Fruit fly (Drosophila melanogaster) whole organism, embryonic: Measurements from ENCODE around the gene Kdm2.

Experiments used
- CG10267 ChIP-seq: fragments of 200-800 bp; sonication (Bioruptor generic); optimal IDR thresholded peaks from 2 replicates; lab custom pipeline; 2018; ENCODE audit warnings: missing biosample characterization, mild to moderate bottlenecking, missing genetic modification characterization, moderate library complexity
- CG10543 ChIP-seq: fragments of 200-800 bp; sonication (Bioruptor generic); optimal IDR thresholded peaks from 3 replicates; lab custom pipeline; 2017; ENCODE audit warnings: missing biosample characterization, mild to moderate bottlenecking, missing genetic modification characterization, moderate library complexity
- CG11398 ChIP-seq: fragments of 200-800 bp; sonication (Bioruptor generic); optimal IDR thresholded peaks from 2 replicates; lab custom pipeline; 2016; ENCODE audit warnings: missing biosample characterization, missing genetic modification characterization
- CG11723 ChIP-seq: fragments of 200-800 bp; sonication (Bioruptor generic); optimal IDR thresholded peaks from 2 replicates; lab custom pipeline; 2017; ENCODE audit warnings: missing biosample characterization, mild to moderate bottlenecking, missing genetic modification characterization
- CG12155 ChIP-seq: fragments of 200-800 bp; sonication (Bioruptor generic); optimal IDR thresholded peaks from 3 replicates; lab custom pipeline; 2016; ENCODE audit warnings: missing biosample characterization, missing genetic modification characterization
- CG14710 ChIP-seq: fragments of 200-800 bp; sonication (Bioruptor generic); optimal IDR thresholded peaks from 3 replicates; lab custom pipeline; 2019; ENCODE audit warnings: missing biosample characterization, mild to moderate bottlenecking, missing genetic modification characterization, moderate library complexity
- CG15011 ChIP-seq: fragments of 200-800 bp; sonication (Bioruptor generic); optimal IDR thresholded peaks from 3 replicates; lab custom pipeline; 2018; ENCODE audit warnings: missing biosample characterization, mild to moderate bottlenecking, missing genetic modification characterization
- CG15601 ChIP-seq: fragments of 200-800 bp; sonication (Bioruptor generic); optimal IDR thresholded peaks from 3 replicates; lab custom pipeline; 2019; ENCODE audit warnings: missing biosample characterization, mild to moderate bottlenecking, missing genetic modification characterization, moderate library complexity
- CG18262 ChIP-seq: fragments of 200-800 bp; optimal IDR thresholded peaks from 3 replicates; lab custom pipeline; 2019; ENCODE audit warnings: missing biosample characterization, mild to moderate bottlenecking, missing genetic modification characterization, moderate library complexity
- CG2129 ChIP-seq: fragments of 200-800 bp; sonication (Bioruptor generic); IDR thresholded peaks from 2 replicates; pipeline ENCODE4 v1.3.6; 2022; ENCODE audit warnings: missing biosample characterization, missing genetic modification characterization; ENCODE audit not compliant: partially characterized antibody
- CG31224 ChIP-seq: fragments of 200-800 bp; sonication (Bioruptor generic); IDR thresholded peaks from 2 replicates; pipeline ENCODE4 v1.3.6; 2022; ENCODE audit warnings: missing biosample characterization, missing genetic modification characterization
- CG31365 ChIP-seq: fragments of 200-800 bp; sonication (Bioruptor generic); optimal IDR thresholded peaks from 2 replicates; lab custom pipeline; 2018; ENCODE audit warnings: missing biosample characterization, mild to moderate bottlenecking, missing genetic modification characterization
- CG31388 ChIP-seq: fragments of 200-800 bp; sonication (Bioruptor generic); optimal IDR thresholded peaks from 2 replicates; lab custom pipeline; 2016; ENCODE audit warnings: missing biosample characterization, missing genetic modification characterization
- CG33557 ChIP-seq: fragments of 200-800 bp; sonication (Bioruptor generic); optimal IDR thresholded peaks from 2 replicates; lab custom pipeline; 2019; ENCODE audit warnings: missing biosample characterization, mild to moderate bottlenecking, missing genetic modification characterization, moderate library complexity
- CG5953 ChIP-seq: fragments of 200-800 bp; sonication (Bioruptor generic); IDR thresholded peaks from 2 replicates; pipeline ENCODE4 v1.3.6; 2022; ENCODE audit warnings: missing biosample characterization, missing genetic modification characterization
- CG7357 ChIP-seq: fragments of 200-800 bp; sonication (Bioruptor generic); IDR thresholded peaks from 3 replicates; pipeline ENCODE4 v1.3.6; 2022; ENCODE audit warnings: missing biosample characterization, missing genetic modification characterization
- CG9727 ChIP-seq: fragments of 200-800 bp; sonication (Bioruptor generic); optimal IDR thresholded peaks from 3 replicates; lab custom pipeline; 2017; ENCODE audit warnings: missing biosample characterization, mild to moderate bottlenecking, missing genetic modification characterization
- CkIIα-i1 ChIP-seq: fragments of 200-800 bp; sonication (Bioruptor generic); IDR thresholded peaks from 2 replicates; pipeline ENCODE4 v1.3.6; 2022; ENCODE audit warnings: missing biosample characterization, missing genetic modification characterization
- Dip2 ChIP-seq: fragments of 200-800 bp; sonication (Bioruptor generic); IDR thresholded peaks from 2 replicates; pipeline ENCODE4 v1.3.6; 2022; ENCODE audit warnings: missing biosample characterization, missing genetic modification characterization
- Doc3 ChIP-seq: fragments of 200-800 bp; sonication (Bioruptor generic); IDR thresholded peaks from 3 replicates; pipeline ENCODE4 v1.3.6; 2022; ENCODE audit warnings: missing biosample characterization, missing genetic modification characterization; ENCODE audit not compliant: partially characterized antibody
- Dref ChIP-seq: fragments of 200-800 bp; sonication (Bioruptor generic); IDR thresholded peaks from 2 replicates; pipeline ENCODE4 v1.3.6; 2022; ENCODE audit warnings: missing biosample characterization, missing genetic modification characterization
- H2.0 ChIP-seq: fragments of 200-800 bp; sonication (Bioruptor generic); IDR thresholded peaks from 2 replicates; pipeline ENCODE4 v1.3.6; 2022; ENCODE audit warnings: missing biosample characterization, missing genetic modification characterization
- Hr3 ChIP-seq: fragments of 200-800 bp; sonication (Bioruptor generic); optimal IDR thresholded peaks from 3 replicates; lab custom pipeline; 2016; ENCODE audit warnings: missing biosample characterization, missing genetic modification characterization
- Hr78 ChIP-seq, 2 experiments: fragments of 200-800 bp in 1 of 2; fragments of >200 bp in 1 of 2; sonication (Bioruptor generic) in 1 of 2; optimal IDR thresholded peaks; 2 replicates each; lab custom pipeline; 2017 to 2019; ENCODE audit warnings: missing biosample characterization in 2 of 2, missing genetic modification characterization in 2 of 2, mild to moderate bottlenecking in 1 of 2, moderate library complexity in 1 of 2
- MESR4 ChIP-seq: fragments of 200-800 bp; sonication (Bioruptor generic); optimal IDR thresholded peaks from 2 replicates; lab custom pipeline; 2018; ENCODE audit warnings: missing biosample characterization, mild to moderate bottlenecking, missing genetic modification characterization, moderate library complexity
- Meics ChIP-seq: fragments of 200-800 bp; sonication (Bioruptor generic); optimal IDR thresholded peaks from 2 replicates; lab custom pipeline; 2017; ENCODE audit warnings: missing biosample characterization, mild to moderate bottlenecking, missing genetic modification characterization
- Mrtf ChIP-seq: fragments of 200-800 bp; sonication (Bioruptor generic); IDR thresholded peaks from 3 replicates; pipeline ENCODE4 v1.3.6; 2022; ENCODE audit warnings: missing biosample characterization, missing genetic modification characterization
- NK7.1 ChIP-seq: fragments of 200-800 bp; sonication (Bioruptor generic); optimal IDR thresholded peaks from 3 replicates; lab custom pipeline; 2016; ENCODE audit warnings: missing biosample characterization, missing genetic modification characterization
- Ravus ChIP-seq: fragments of 200-800 bp; sonication (Bioruptor generic); IDR thresholded peaks from 2 replicates; pipeline ENCODE4 v1.3.6; 2022; ENCODE audit warnings: missing biosample characterization, missing genetic modification characterization
- Side ChIP-seq: fragments of 200-800 bp; sonication (Bioruptor generic); optimal IDR thresholded peaks from 2 replicates; lab custom pipeline; 2016; ENCODE audit warnings: missing biosample characterization, missing genetic modification characterization
- Sry-β ChIP-seq: fragments of 200-800 bp; sonication (Bioruptor generic); optimal IDR thresholded peaks from 2 replicates; lab custom pipeline; 2018; ENCODE audit warnings: missing biosample characterization, mild to moderate bottlenecking, missing genetic modification characterization, moderate library complexity
- Xrp1 ChIP-seq: fragments of 200-800 bp; sonication (Bioruptor generic); IDR thresholded peaks from 2 replicates; pipeline ENCODE4 v1.3.6; 2022; ENCODE audit warnings: missing biosample characterization, missing genetic modification characterization
- az2 ChIP-seq: fragments of 200-800 bp; sonication (Bioruptor generic); optimal IDR thresholded peaks from 3 replicates; lab custom pipeline; 2016; ENCODE audit warnings: missing biosample characterization, missing genetic modification characterization
- btn ChIP-seq: fragments of 200-800 bp; sonication (Bioruptor generic); optimal IDR thresholded peaks from 2 replicates; lab custom pipeline; 2016; ENCODE audit warnings: missing biosample characterization, missing genetic modification characterization
- crc ChIP-seq: fragments of 200-800 bp; sonication (Bioruptor generic); optimal IDR thresholded peaks from 2 replicates; lab custom pipeline; 2016; ENCODE audit warnings: missing biosample characterization, missing genetic modification characterization
- dimm ChIP-seq: fragments of 200-800 bp; sonication (Bioruptor generic); IDR thresholded peaks from 2 replicates; pipeline ENCODE4 v1.3.6; 2022; ENCODE audit warnings: missing biosample characterization, missing genetic modification characterization
- dpn ChIP-seq, 2 experiments: fragments of 200-800 bp; sonication (Bioruptor generic); optimal IDR thresholded peaks; 3 replicates each; lab custom pipeline; 2016; ENCODE audit warnings: missing biosample characterization in 2 of 2, missing genetic modification characterization in 2 of 2
- dysf ChIP-seq: fragments of 200-800 bp; sonication (Bioruptor generic); IDR thresholded peaks from 3 replicates; pipeline ENCODE4 v1.3.6; 2022; ENCODE audit warnings: missing biosample characterization, missing genetic modification characterization
- grau ChIP-seq: fragments of 200-800 bp; optimal IDR thresholded peaks from 3 replicates; lab custom pipeline; 2019; ENCODE audit warnings: missing biosample characterization, mild to moderate bottlenecking, missing genetic modification characterization, moderate library complexity
- hth ChIP-seq: fragments of >200 bp; optimal IDR thresholded peaks from 2 replicates; lab custom pipeline; 2017; ENCODE audit warnings: inconsistent platforms
- jing ChIP-seq: fragments of 200-800 bp; sonication (Bioruptor generic); optimal IDR thresholded peaks from 2 replicates; lab custom pipeline; 2018; ENCODE audit warnings: missing biosample characterization, mild to moderate bottlenecking, missing genetic modification characterization
- onecut ChIP-seq: fragments of 200-800 bp; sonication (Bioruptor generic); IDR thresholded peaks from 2 replicates; pipeline ENCODE4 v1.3.6; 2022; ENCODE audit warnings: missing biosample characterization, missing genetic modification characterization
- pb ChIP-seq: fragments of 200-800 bp; sonication (Bioruptor generic); optimal IDR thresholded peaks from 3 replicates; lab custom pipeline; 2016; ENCODE audit warnings: missing biosample characterization, missing genetic modification characterization
- phol ChIP-seq: fragments of 200-800 bp; sonication (Bioruptor generic); optimal IDR thresholded peaks from 3 replicates; lab custom pipeline; 2018; ENCODE audit warnings: missing biosample characterization, mild to moderate bottlenecking, missing genetic modification characterization, moderate library complexity
- pros ChIP-seq: fragments of 200-800 bp; sonication (Bioruptor generic); optimal IDR thresholded peaks from 3 replicates; lab custom pipeline; 2019; ENCODE audit warnings: missing biosample characterization, mild to moderate bottlenecking, missing genetic modification characterization, moderate library complexity
- pzg ChIP-seq: fragments of 200-800 bp; sonication (Bioruptor generic); optimal IDR thresholded peaks from 3 replicates; lab custom pipeline; 2018; ENCODE audit warnings: missing biosample characterization, mild to moderate bottlenecking, missing genetic modification characterization, moderate library complexity
- row ChIP-seq: fragments of 200-800 bp; sonication (Bioruptor generic); IDR thresholded peaks from 3 replicates; pipeline ENCODE4 v1.3.6; 2022; ENCODE audit warnings: missing biosample characterization, missing genetic modification characterization
- run ChIP-seq: fragments of 200-800 bp; sonication (Bioruptor generic); optimal IDR thresholded peaks from 3 replicates; lab custom pipeline; 2018; ENCODE audit warnings: missing biosample characterization, mild to moderate bottlenecking, missing genetic modification characterization
- ttk ChIP-seq: fragments of 200-800 bp; sonication (Bioruptor generic); IDR thresholded peaks from 2 replicates; pipeline ENCODE4 v2.1.2; 2022; ENCODE audit warnings: missing biosample characterization, missing genetic modification characterization
- unc-4 ChIP-seq: fragments of 200-800 bp; sonication (Bioruptor generic); IDR thresholded peaks from 2 replicates; pipeline ENCODE4 v1.3.6; 2022; ENCODE audit warnings: missing biosample characterization, missing genetic modification characterization; ENCODE audit not compliant: partially characterized antibody
- vnd ChIP-seq: fragments of 200-800 bp; sonication (Bioruptor generic); IDR thresholded peaks from 3 replicates; pipeline ENCODE4 v1.3.6; 2022; ENCODE audit warnings: missing biosample characterization, missing genetic modification characterization; ENCODE audit not compliant: partially characterized antibody
- zfh2 ChIP-seq: fragments of 200-800 bp; sonication (Bioruptor generic); optimal IDR thresholded peaks from 2 replicates; lab custom pipeline; 2016; ENCODE audit warnings: missing biosample characterization, missing genetic modification characterization

Gene Kdm2

dm6 chr3R:9035252-9035651 is 17.0 kb upstream of the Kdm2 start:
- TF ChIP-seq dpn (GFP tag; optimal IDR thresholded peaks at IDR 0.05; lab: Kevin White, UChicago) = no peak
- TF ChIP-seq CG5953 = no peak
- no peak for TF ChIP-seq Hr3 (GFP tag; lab: Kevin White, UChicago)
- TF ChIP-seq CG15601 (tag; lab: Kevin White, UChicago) = no peak
- no peak for TF ChIP-seq hth (lab: Kevin White, UChicago)
- TF ChIP-seq Xrp1 (GFP tag; lab: Robert Waterston, UW) = peak; percentile 29; the same call in 1 of the 2 replicates
- TF ChIP-seq Ravus (GFP tag; lab: Robert Waterston, UW) = no peak
- TF ChIP-seq pb (GFP tag; lab: Kevin White, UChicago) = no peak
- no peak for TF ChIP-seq CkIIα-i1 (GFP tag; lab: Robert Waterston, UW)
- TF ChIP-seq Hr78 (GFP tag; optimal IDR thresholded peaks at IDR 0.05; lab: Kevin White, UChicago) = no peak
- no peak for TF ChIP-seq NK7.1 (GFP tag; lab: Kevin White, UChicago)
- no peak for TF ChIP-seq CG11398 (GFP tag; lab: Kevin White, UChicago)
- no peak for TF ChIP-seq Dref (GFP tag; lab: Robert Waterston, UW)
- peak; percentile 50 for TF ChIP-seq pros (GFP tag; lab: Kevin White, UChicago)
- no peak for TF ChIP-seq crc
- no peak for TF ChIP-seq run (tag; lab: Kevin White, UChicago)
- no peak for TF ChIP-seq dysf
- TF ChIP-seq dimm (GFP tag; lab: Robert Waterston, UW) = no peak
- TF ChIP-seq CG12155 (GFP tag; lab: Kevin White, UChicago) = no peak
- peak; percentile 4 for TF ChIP-seq phol (tag; lab: Kevin White, UChicago)
- no peak for TF ChIP-seq jing (GFP tag; lab: Kevin White, UChicago)
- TF ChIP-seq CG9727 (GFP tag; lab: Kevin White, UChicago) = peak; percentile 13
- no peak for TF ChIP-seq H2.0
- TF ChIP-seq MESR4 = no peak
- no peak for TF ChIP-seq Sry-β
- TF ChIP-seq CG33557 (GFP tag; lab: Kevin White, UChicago) = peak; percentile 2
- TF ChIP-seq CG31365 (tag; lab: Kevin White, UChicago) = no peak
- no peak for TF ChIP-seq unc-4 (GFP tag; lab: Robert Waterston, UW)
- no peak for TF ChIP-seq Meics (GFP tag; lab: Kevin White, UChicago)
- TF ChIP-seq CG2129 = no peak
- no peak for TF ChIP-seq onecut
- TF ChIP-seq Side (GFP tag; lab: Kevin White, UChicago) = no peak
- no peak for TF ChIP-seq CG7357 (GFP tag; lab: Robert Waterston, UW)
- TF ChIP-seq pzg = no peak
- no peak for TF ChIP-seq ttk
- no peak for TF ChIP-seq vnd (GFP tag; lab: Robert Waterston, UW)
- TF ChIP-seq CG31388 = no peak
- no peak for TF ChIP-seq CG10543 (GFP tag; lab: Kevin White, UChicago)
- TF ChIP-seq Dip2 (GFP tag; lab: Robert Waterston, UW) = no peak
- TF ChIP-seq CG14710 (tag; lab: Kevin White, UChicago) = peak; percentile 15
- no peak for TF ChIP-seq zfh2 (GFP tag; lab: Kevin White, UChicago)
- TF ChIP-seq Mrtf (GFP tag; lab: Robert Waterston, UW) = no peak
- peak; percentile 90 for TF ChIP-seq grau (tag; lab: Kevin White, UChicago)
- no peak for TF ChIP-seq CG31224 (GFP tag; lab: Robert Waterston, UW)
- peak; percentile 32 for TF ChIP-seq CG18262 (tag; lab: Kevin White, UChicago)
- no peak for TF ChIP-seq btn (GFP tag; lab: Kevin White, UChicago)
- no peak for TF ChIP-seq Doc3 (GFP tag; lab: Robert Waterston, UW)
- peak; percentile 13 for TF ChIP-seq CG10267 (tag; lab: Kevin White, UChicago)
- no peak for TF ChIP-seq CG11723
- TF ChIP-seq CG15011 (GFP tag; lab: Kevin White, UChicago) = no peak
- TF ChIP-seq row (GFP tag; lab: Robert Waterston, UW) = peak; percentile 42; the same call in 1 of the 3 replicates
- no peak for TF ChIP-seq az2 (GFP tag; lab: Kevin White, UChicago)
